Fruit fly (Drosophila melanogaster) whole organism, prepupa: ENCODE results near the gene Mst84Dd.

ENCODE experiments used
- CG11902 ChIP-seq: fragments of 200-800 bp; sonication (Bioruptor generic); optimal IDR thresholded peaks from 3 replicates; lab custom pipeline; 2016; ENCODE audit warnings: missing biosample characterization, missing genetic modification characterization
- CG6276 ChIP-seq: fragments of 200-800 bp; sonication (Bioruptor generic); optimal IDR thresholded peaks from 2 replicates; lab custom pipeline; 2017; ENCODE audit warnings: missing biosample characterization, mild to moderate bottlenecking, missing genetic modification characterization
- esn ChIP-seq: fragments of 200-800 bp; sonication (Bioruptor generic); optimal IDR thresholded peaks from 2 replicates; lab custom pipeline; 2016; ENCODE audit warnings: missing biosample characterization, mild to moderate bottlenecking, missing genetic modification characterization, moderate library complexity

dm6 chr3R:7406569-7406968, 43.0 kb upstream of the Mst84Dd start, which contains the start of gene Ir84a:
- TF ChIP-seq esn (GFP tag; lab: Kevin White, UChicago) (no peak), CG11902 (GFP tag; lab: Kevin White, UChicago) (no peak), CG6276 (no peak)
